Worm (Caenorhabditis elegans): ENCODE results near the gene aptf-1.

Gene aptf-1

DNA sequence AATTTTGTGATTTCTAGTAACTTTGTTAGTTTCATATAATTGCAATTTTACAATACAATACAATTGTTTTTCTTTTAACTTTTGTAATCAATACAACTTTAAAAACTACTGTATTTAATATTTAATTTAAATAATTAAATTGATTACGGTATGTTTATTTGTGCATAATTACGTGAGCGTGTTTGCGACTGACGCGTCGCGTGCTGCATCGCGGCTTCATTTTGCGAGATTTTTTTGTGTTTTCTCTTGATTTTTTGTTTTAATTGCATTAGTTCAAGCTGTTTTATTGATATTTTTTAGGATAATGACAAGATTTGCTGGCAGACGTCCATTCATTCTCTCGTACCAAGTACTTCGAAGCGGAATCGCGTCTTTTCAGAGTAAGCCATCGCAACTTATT is 21.9 kb downstream of the aptf-1 start, which contains the start of gene T28D9.4:
Gene T28D9.4 (plus strand): TSS at position 301 of the 400 bp plus-strand sequence.
- no peak for TF ChIP-seq unc-39 (tag; optimal IDR thresholded peaks at IDR 0.05)
- no peak for TF ChIP-seq lim-7 (GFP tag; IDR thresholded peaks at IDR 0.05)
- no peak for TF ChIP-seq gei-8 (GFP tag; optimal IDR thresholded peaks at IDR 0.05)
- TF ChIP-seq lsy-2 (tag; optimal IDR thresholded peaks at IDR 0.05), result no peak
- TF ChIP-seq F49E8.2 (tag; optimal IDR thresholded peaks at IDR 0.05; ENCODE audit: borderline replicate concordance), result no peak
- no peak for TF ChIP-seq ama-1 (optimal IDR thresholded peaks at IDR 0.05)
- TF ChIP-seq sdz-12 (GFP tag; optimal IDR thresholded peaks at IDR 0.05), result no peak
- no peak for TF ChIP-seq mep-1 (tag; optimal IDR thresholded peaks at IDR 0.05)
- TF ChIP-seq madf-9 (GFP tag; conservative IDR thresholded peaks at IDR 0.05), result no peak
- TF ChIP-seq Y48G9A.11 (GFP tag; IDR thresholded peaks at IDR 0.05), result no peak
- TF ChIP-seq ceh-62 (tag; optimal IDR thresholded peaks at IDR 0.05), result no peak
- TF ChIP-seq pqm-1 (tag; optimal IDR thresholded peaks at IDR 0.05), result no peak
- no peak for TF ChIP-seq dve-1 (tag; optimal IDR thresholded peaks at IDR 0.05; ENCODE audit: insufficient read depth)
- TF ChIP-seq ceh-28 (tag; optimal IDR thresholded peaks at IDR 0.05), result no peak
- TF ChIP-seq arid-1 (GFP tag; conservative IDR thresholded peaks at IDR 0.05), result no peak
- TF ChIP-seq lin-29 (GFP tag; IDR thresholded peaks at IDR 0.05), result no peak
- TF ChIP-seq nhr-42 (GFP tag; IDR thresholded peaks at IDR 0.05), result no peak
- TF ChIP-seq ZK546.5 (tag; optimal IDR thresholded peaks at IDR 0.05), result no peak

DNA sequence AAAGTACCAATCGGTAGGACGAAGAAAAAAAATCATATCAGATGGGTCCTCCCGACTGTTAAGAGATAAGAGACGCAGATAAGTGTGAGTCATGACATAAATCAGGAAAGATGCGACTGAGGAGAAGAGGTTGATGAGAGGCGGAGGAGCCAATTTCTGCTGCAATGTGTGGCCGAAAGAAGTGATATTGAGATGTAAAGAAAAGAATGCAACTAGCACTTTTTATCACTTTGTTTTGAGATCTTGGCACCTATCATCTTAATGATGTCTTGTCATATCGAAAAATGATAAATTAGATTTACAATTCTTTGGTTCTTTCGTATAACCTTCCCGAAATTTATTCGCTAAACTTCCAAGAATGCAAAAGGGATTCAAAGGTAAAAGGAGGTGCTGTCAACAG is 27.3 kb downstream of the aptf-1 start, which contains the start of gene del-10:
Gene del-10 (minus strand): TSS at position 24 of the 400 bp plus-strand sequence.
- TF ChIP-seq sdz-12 (GFP tag; optimal IDR thresholded peaks at IDR 0.05) (no peak), ztf-7 (tag; optimal IDR thresholded peaks at IDR 0.05) (no peak), nhr-77 (tag; optimal IDR thresholded peaks at IDR 0.05) (no peak), mes-2 (tag; optimal IDR thresholded peaks at IDR 0.05; ENCODE audit: poor library complexity, severe bottlenecking) (no peak), ceh-20 (GFP tag; IDR thresholded peaks at IDR 0.05) (no peak)

- TF ChIP-seq hlh-11 (tag; optimal IDR thresholded peaks at IDR 0.05), result peak; percentile 36
- no peak for TF ChIP-seq ceh-20 (GFP tag; IDR thresholded peaks at IDR 0.05)
- TF ChIP-seq aha-1 (tag), result peak; percentile 4
- no peak for TF ChIP-seq nhr-6 (tag; optimal IDR thresholded peaks at IDR 0.05)
- no peak for TF ChIP-seq lin-39 (tag; optimal IDR thresholded peaks at IDR 0.05)
- no peak for TF ChIP-seq D1046.2 (GFP tag; IDR thresholded peaks at IDR 0.05)
- TF ChIP-seq nhr-41 (GFP tag; IDR thresholded peaks at IDR 0.05), result no peak
- TF ChIP-seq saeg-2 (GFP tag; IDR thresholded peaks at IDR 0.05), result no peak
- TF ChIP-seq unc-62 (GFP tag; optimal IDR thresholded peaks at IDR 0.05 in 1 of 2), result peak in 1 of 2 experiments; percentile 7
- TF ChIP-seq unc-62 (tag; optimal IDR thresholded peaks at IDR 0.05), result no peak
- TF ChIP-seq mep-1 (tag; optimal IDR thresholded peaks at IDR 0.05), result no peak
These were observed 28.0 kb downstream of the aptf-1 start for ce11 chrII:6482762-6483161.

ce11 chrII:6484876-6485526 is 30.2 kb downstream of the aptf-1 start, which contains the start of the genes lido-16 and plpp-1.2:
Gene lido-16, minus strand, starts transcription at chrII:6484976.
Gene plpp-1.2, plus strand, starts transcription at chrII:6485476.
- TF ChIP-seq aly-2 (tag; optimal IDR thresholded peaks at IDR 0.05) (no peak), unc-62 (GFP tag; optimal IDR thresholded peaks at IDR 0.05 in 1 of 2) (peak in 1 of 2 experiments; percentile 71), unc-62 (tag; optimal IDR thresholded peaks at IDR 0.05) (no peak)

DNA sequence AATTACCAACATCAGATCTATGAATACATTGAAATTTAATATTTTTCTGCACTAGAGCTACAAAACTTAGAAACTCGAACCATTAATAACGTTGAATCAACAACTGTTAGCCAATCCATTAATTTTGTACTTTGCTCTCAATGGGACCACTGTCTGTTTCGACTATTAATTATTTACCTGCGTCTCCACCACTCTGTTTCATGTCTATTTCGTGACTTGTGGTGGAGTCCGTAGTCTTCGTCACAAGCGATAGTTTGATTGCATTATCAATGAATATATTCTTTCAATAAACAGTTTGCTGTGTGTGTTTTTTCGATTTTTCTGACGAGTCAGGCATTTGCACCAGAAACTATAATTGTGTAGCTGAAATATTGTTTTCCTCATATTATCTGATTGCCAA is 31.6 kb downstream of the aptf-1 start:
- TF ChIP-seq hlh-11 (tag; optimal IDR thresholded peaks at IDR 0.05), result peak; percentile 61
- TF ChIP-seq zip-11 (GFP tag; IDR thresholded peaks at IDR 0.05), result no peak
- TF ChIP-seq aly-2 (tag; optimal IDR thresholded peaks at IDR 0.05), result no peak
- no peak for TF ChIP-seq ceh-82 (tag; optimal IDR thresholded peaks at IDR 0.05)
- TF ChIP-seq madf-9 (GFP tag; conservative IDR thresholded peaks at IDR 0.05), result no peak
- no peak for TF ChIP-seq attf-4 (tag; optimal IDR thresholded peaks at IDR 0.05)
- TF ChIP-seq zfp-2 (tag; optimal IDR thresholded peaks at IDR 0.05), result no peak
- TF ChIP-seq mxl-2 (GFP tag; conservative IDR thresholded peaks at IDR 0.05), result no peak
- TF ChIP-seq T26A8.4 (GFP tag; IDR thresholded peaks at IDR 0.05), result no peak
- peak; percentile 25 for TF ChIP-seq dve-1 (tag; optimal IDR thresholded peaks at IDR 0.05; ENCODE audit: insufficient read depth)
- TF ChIP-seq ama-1 (optimal IDR thresholded peaks at IDR 0.05), result no peak
- TF ChIP-seq rbr-2 (tag; optimal IDR thresholded peaks at IDR 0.05), result no peak
- no peak for TF ChIP-seq daf-16 (GFP tag; optimal IDR thresholded peaks at IDR 0.05)
- TF ChIP-seq daf-16 (tag; optimal IDR thresholded peaks at IDR 0.05), result peak; percentile 56
- no peak for TF ChIP-seq D1046.2 (GFP tag; IDR thresholded peaks at IDR 0.05)
- peak; percentile 99 for TF ChIP-seq nhr-28 (tag; optimal IDR thresholded peaks at IDR 0.05)
- no peak for TF ChIP-seq saeg-2 (GFP tag; IDR thresholded peaks at IDR 0.05)
- TF ChIP-seq dmd-8 (GFP tag; IDR thresholded peaks at IDR 0.05), result no peak
- TF ChIP-seq nhr-77 (tag; optimal IDR thresholded peaks at IDR 0.05), result peak; percentile 37
